Worm (Caenorhabditis elegans): Measurements from ENCODE around the gene igeg-1.

ce11 chrIV:4517066-4517465, 45.4 kb upstream of the igeg-1 start, which contains the start of gene ZK180.5:
- TF ChIP-seq tbx-11 (GFP tag; IDR thresholded peaks at IDR 0.05) (no peak), ama-1 (optimal IDR thresholded peaks at IDR 0.05) (no peak), scrt-1 (GFP tag; IDR thresholded peaks at IDR 0.05) (no peak), sea-1 (GFP tag; conservative IDR thresholded peaks at IDR 0.05) (no peak), F13C5.2 (tag; optimal IDR thresholded peaks at IDR 0.05) (no peak)
